Worm (Caenorhabditis elegans): ENCODE measurements around the gene xnd-1.

The xnd-1 gene

DNA sequence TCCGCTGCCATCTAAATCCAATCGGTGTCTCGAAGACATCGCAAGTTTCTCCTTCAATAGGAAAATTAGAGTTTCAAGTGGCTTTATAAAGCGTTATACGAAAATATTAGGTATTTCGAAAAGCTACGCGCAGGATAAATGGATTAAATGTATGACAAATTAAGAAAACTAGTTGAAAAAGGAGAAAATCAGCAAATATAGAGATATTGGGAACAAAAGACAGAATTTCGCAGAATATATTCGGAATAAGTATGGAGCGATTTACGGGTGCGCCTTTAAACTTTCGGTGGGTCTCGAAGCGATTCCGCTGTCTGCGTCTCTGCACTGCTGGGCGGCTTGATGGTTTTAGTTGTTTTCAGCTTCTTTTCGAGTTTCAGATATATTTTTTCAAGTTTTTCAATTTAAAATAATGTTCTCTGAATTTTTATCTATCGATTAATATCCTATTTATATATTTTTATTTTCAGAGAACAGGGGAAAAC lies 12.6 kb upstream of the xnd-1 start, which contains the start of the genes ddx-15 and ucr-1 (continued):
- no peak for TF ChIP-seq tbx-9 (tag; optimal IDR thresholded peaks at IDR 0.05; ENCODE audit: borderline replicate concordance)
- TF ChIP-seq nhr-90 (tag; optimal IDR thresholded peaks at IDR 0.05) = no peak
- TF ChIP-seq nfyb-1 (GFP tag; IDR thresholded peaks at IDR 0.05) = no peak
- no peak for TF ChIP-seq akir-1 (GFP tag; optimal IDR thresholded peaks at IDR 0.05)
- TF ChIP-seq F49E8.2 (tag; optimal IDR thresholded peaks at IDR 0.05; ENCODE audit: insufficient read depth) = peak; percentile 21
- no peak for TF ChIP-seq unc-130 (GFP tag; optimal IDR thresholded peaks at IDR 0.05)
- no peak for TF ChIP-seq T26A5.8 (tag; optimal IDR thresholded peaks at IDR 0.05)
- TF ChIP-seq hmg-20 (GFP tag; IDR thresholded peaks at IDR 0.05) = no peak
- no peak for TF ChIP-seq rpc-1 (optimal IDR thresholded peaks at IDR 0.05)
- TF ChIP-seq rpc-1 (tag; optimal IDR thresholded peaks at IDR 0.05) = no peak
- TF ChIP-seq aptf-2 (GFP tag; conservative IDR thresholded peaks at IDR 0.05) = no peak
- TF ChIP-seq ekl-4 (GFP tag; IDR thresholded peaks at IDR 0.05) = no peak
- TF ChIP-seq egl-18 (GFP tag; IDR thresholded peaks at IDR 0.05) = no peak
- no peak for TF ChIP-seq let-607 (tag; optimal IDR thresholded peaks at IDR 0.05)
- TF ChIP-seq hlh-26 (GFP tag; conservative IDR thresholded peaks at IDR 0.05) = no peak
- TF ChIP-seq snpc-1.1 (tag; optimal IDR thresholded peaks at IDR 0.05; ENCODE audit: insufficient read depth) = peak; percentile 8
- TF ChIP-seq efl-1 (GFP tag; optimal IDR thresholded peaks at IDR 0.05) = peak; percentile 40
- no peak for TF ChIP-seq let-526 (GFP tag; IDR thresholded peaks at IDR 0.05)
- TF ChIP-seq dox-1 (GFP tag; IDR thresholded peaks at IDR 0.05) = peak; percentile 66
- TF ChIP-seq D2030.7 (GFP tag; IDR thresholded peaks at IDR 0.05) = peak; percentile 62
- no peak for TF ChIP-seq ets-4 (GFP tag; optimal IDR thresholded peaks at IDR 0.05)
- TF ChIP-seq madf-6 (GFP tag; IDR thresholded peaks at IDR 0.05) = peak; percentile 79
- no peak for TF ChIP-seq C17E4.6 (GFP tag; IDR thresholded peaks at IDR 0.05)
- TF ChIP-seq lin-35 (GFP tag; optimal IDR thresholded peaks at IDR 0.05) = peak in 1 of 3 experiments; percentile 36
- TF ChIP-seq atf-7 (tag; optimal IDR thresholded peaks at IDR 0.05) = no peak
- peak; percentile 96 for TF ChIP-seq F33H1.4 (GFP tag; IDR thresholded peaks at IDR 0.05)
- no peak for TF ChIP-seq cebp-1 (GFP tag; IDR thresholded peaks at IDR 0.05)
- peak; percentile 18 for TF ChIP-seq cebp-1 (tag; optimal IDR thresholded peaks at IDR 0.05)
- TF ChIP-seq mcd-1 (GFP tag; IDR thresholded peaks at IDR 0.05) = peak; percentile 74
- TF ChIP-seq B0035.1 (tag; optimal IDR thresholded peaks at IDR 0.05) = no peak
- TF ChIP-seq him-1 (tag; optimal IDR thresholded peaks at IDR 0.05) = no peak
- TF ChIP-seq ceh-91 (GFP tag; IDR thresholded peaks at IDR 0.05) = peak; percentile 64
- no peak for TF ChIP-seq hrde-1 (tag; optimal IDR thresholded peaks at IDR 0.05; ENCODE audit: borderline replicate concordance)
- peak; percentile 20 for TF ChIP-seq nhr-80 (tag; optimal IDR thresholded peaks at IDR 0.05)
- TF ChIP-seq lin-54 (GFP tag; optimal IDR thresholded peaks at IDR 0.05) = peak; percentile 64
- TF ChIP-seq athp-1 (tag; optimal IDR thresholded peaks at IDR 0.05) = no peak
- TF ChIP-seq attf-6 (GFP tag; IDR thresholded peaks at IDR 0.05) = no peak
- TF ChIP-seq B0019.2 (GFP tag; conservative IDR thresholded peaks at IDR 0.05) = peak; percentile 52; the same call in 1 of the 2 replicates
- TF ChIP-seq mes-4 (tag; optimal IDR thresholded peaks at IDR 0.05) = no peak
- no peak for TF ChIP-seq zim-3 (tag; optimal IDR thresholded peaks at IDR 0.05)
- no peak for TF ChIP-seq sdz-38 (tag; optimal IDR thresholded peaks at IDR 0.05)
- no peak for TF ChIP-seq Y53F4B.3 (GFP tag; IDR thresholded peaks at IDR 0.05)
- no peak for TF ChIP-seq ceh-27 (GFP tag; optimal IDR thresholded peaks at IDR 0.05)
- TF ChIP-seq nhr-120 (GFP tag; IDR thresholded peaks at IDR 0.05) = no peak
- peak; percentile 66 for TF ChIP-seq lsl-1 (GFP tag; optimal IDR thresholded peaks at IDR 0.05)
- no peak for TF ChIP-seq nfya-1 (tag; optimal IDR thresholded peaks at IDR 0.05; ENCODE audit: borderline replicate concordance, insufficient read depth)
- no peak for TF ChIP-seq lin-40 (tag; optimal IDR thresholded peaks at IDR 0.05)
- TF ChIP-seq attf-5 (GFP tag; optimal IDR thresholded peaks at IDR 0.05) = peak; percentile 63
- TF ChIP-seq fkh-3 (tag; optimal IDR thresholded peaks at IDR 0.05) = no peak
